Fruit fly (Drosophila melanogaster): Measurements from ENCODE around the gene nst.

The nst gene

DNA sequence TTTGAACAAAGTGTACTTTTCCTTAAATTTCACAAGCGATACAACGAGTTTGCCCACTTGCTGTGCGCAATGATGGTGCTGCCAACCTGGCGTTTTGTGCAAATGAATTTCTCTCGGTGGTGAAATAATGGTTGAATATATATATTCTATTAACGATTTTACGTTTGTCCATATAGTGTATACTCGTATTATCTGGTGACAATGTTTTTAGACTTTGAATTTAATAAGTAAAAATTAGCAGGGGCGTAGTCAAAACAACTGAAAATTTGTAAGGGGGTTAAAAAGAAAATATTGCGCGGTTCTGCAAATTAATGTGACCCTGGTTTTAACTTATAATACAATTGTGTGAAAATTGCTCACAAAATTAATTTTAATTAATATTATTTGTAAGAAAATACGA is 6.0 kb downstream of the nst start, which contains the start of the genes ver and Gcn5:
Gene ver, plus strand, starts transcription at position 47 of the 400 bp plus-strand sequence.
Gene Gcn5, minus strand, starts transcription at position 74 of the 400 bp plus-strand sequence.
- TF ChIP-seq CG12768 (GFP tag; optimal IDR thresholded peaks at IDR 0.05) (peak; percentile 99), Mnt (GFP tag; optimal IDR thresholded peaks at IDR 0.05) (peak; percentile 94), tj (GFP tag; optimal IDR thresholded peaks at IDR 0.05) (peak; percentile 94), toe (GFP tag; optimal IDR thresholded peaks at IDR 0.05) (peak; percentile 97), cnc (optimal IDR thresholded peaks at IDR 0.05) (no peak), bab1 (GFP tag; optimal IDR thresholded peaks at IDR 0.05) (peak; percentile 96), Hr96 (GFP tag; optimal IDR thresholded peaks at IDR 0.05) (peak; percentile 94), CG11617 (GFP tag; optimal IDR thresholded peaks at IDR 0.05) (peak; percentile 99), CG5204 (GFP tag; optimal IDR thresholded peaks at IDR 0.05) (peak; percentile 97), CG33017 (tag; optimal IDR thresholded peaks at IDR 0.05) (peak; percentile 98), CG14711 (tag; optimal IDR thresholded peaks at IDR 0.05) (peak; percentile 97), kay (GFP tag; ENCODE audit: borderline replicate concordance) (no peak), ovo (GFP tag; optimal IDR thresholded peaks at IDR 0.05) (peak; percentile 94), CG7045 (GFP tag; optimal IDR thresholded peaks at IDR 0.05) (peak; percentile 99), CG1620 (GFP tag; optimal IDR thresholded peaks at IDR 0.05) (peak; percentile 97), CG7101 (tag; optimal IDR thresholded peaks at IDR 0.05) (peak; percentile 99), Clk (GFP tag; optimal IDR thresholded peaks at IDR 0.05) (peak; percentile 97), pad (GFP tag; optimal IDR thresholded peaks at IDR 0.05) (peak; percentile 93), cic (GFP tag; optimal IDR thresholded peaks at IDR 0.05) (peak; percentile 90), Crg-1 (GFP tag; optimal IDR thresholded peaks at IDR 0.05) (peak; percentile 97)

- TF ChIP-seq Hr96 (GFP tag; optimal IDR thresholded peaks at IDR 0.05) (no peak), Mnt (GFP tag; optimal IDR thresholded peaks at IDR 0.05) (peak; percentile 73), CG14711 (tag; optimal IDR thresholded peaks at IDR 0.05) (no peak), cic (GFP tag; optimal IDR thresholded peaks at IDR 0.05) (peak; percentile 83)
Observed at dm6 chr3L:12519315-12519714, 10.7 kb downstream of the nst start.

- TF ChIP-seq CG12768 (GFP tag; optimal IDR thresholded peaks at IDR 0.05) = peak; percentile 57
- peak; percentile 18 for TF ChIP-seq Clk (GFP tag; optimal IDR thresholded peaks at IDR 0.05)
- no peak for TF ChIP-seq kay (GFP tag; ENCODE audit: borderline replicate concordance)
- peak; percentile 2 for TF ChIP-seq pad (GFP tag; optimal IDR thresholded peaks at IDR 0.05)
Observed at dm6 chr3L:12517443-12518209, 12.3 kb downstream of the nst start.

DNA sequence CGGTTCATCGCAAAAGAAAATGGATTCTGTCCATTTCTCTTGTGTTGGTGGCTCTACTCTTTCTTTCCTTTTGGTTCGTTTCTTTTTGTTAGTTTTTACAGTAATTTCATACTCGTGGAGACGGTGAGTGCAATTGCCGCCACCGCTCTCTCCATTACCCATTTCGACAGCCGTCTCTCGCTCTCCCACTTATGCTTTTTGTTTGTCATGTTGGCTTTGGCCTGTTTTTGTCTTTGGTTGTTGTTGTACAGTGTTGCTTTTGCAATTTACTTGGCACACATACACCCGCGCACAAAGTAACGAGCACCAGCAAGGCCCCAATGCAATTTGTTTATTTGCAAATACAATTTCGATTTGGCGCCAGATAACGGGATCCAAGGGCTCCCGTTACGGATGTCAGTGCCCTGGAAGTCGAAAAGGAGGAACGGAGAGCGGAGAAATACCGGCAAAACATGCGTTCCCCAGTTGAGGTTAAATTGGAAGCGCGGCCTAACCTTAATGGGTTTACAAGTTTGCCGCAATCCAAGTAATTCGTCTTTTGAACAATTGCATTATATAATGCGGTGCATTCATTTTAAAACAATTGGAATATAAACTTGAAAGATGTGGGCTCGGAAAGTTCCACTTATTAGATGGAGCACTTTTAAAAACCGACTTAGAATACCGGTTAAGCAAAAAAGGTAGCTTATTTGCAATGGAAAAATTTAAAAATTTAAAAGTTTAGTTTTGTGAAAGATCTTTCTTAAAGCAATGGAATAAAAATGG is 14.1 kb downstream of the nst start:
- TF ChIP-seq Hr96 (GFP tag; optimal IDR thresholded peaks at IDR 0.05) = no peak
- TF ChIP-seq CG11617 (GFP tag; optimal IDR thresholded peaks at IDR 0.05) = no peak
- TF ChIP-seq CG1620 (GFP tag; optimal IDR thresholded peaks at IDR 0.05) = no peak
- TF ChIP-seq kay (GFP tag; ENCODE audit: borderline replicate concordance) = no peak
- no peak for TF ChIP-seq CG12768 (GFP tag; optimal IDR thresholded peaks at IDR 0.05)
- TF ChIP-seq tj (GFP tag; optimal IDR thresholded peaks at IDR 0.05) = no peak
- TF ChIP-seq CG7045 (GFP tag; optimal IDR thresholded peaks at IDR 0.05) = peak; percentile 12
- TF ChIP-seq Mnt (GFP tag; optimal IDR thresholded peaks at IDR 0.05) = peak; percentile 37
- TF ChIP-seq pad (GFP tag; optimal IDR thresholded peaks at IDR 0.05) = peak; percentile 81
- peak; percentile 72 to 77 for TF ChIP-seq cnc (optimal IDR thresholded peaks at IDR 0.05)
- peak; percentile 34 for TF ChIP-seq cic (GFP tag; optimal IDR thresholded peaks at IDR 0.05)
- no peak for TF ChIP-seq CG5204 (GFP tag; optimal IDR thresholded peaks at IDR 0.05)
- TF ChIP-seq CG33017 (tag; optimal IDR thresholded peaks at IDR 0.05) = no peak
- peak; percentile 99 for TF ChIP-seq ovo (GFP tag; optimal IDR thresholded peaks at IDR 0.05)
- peak; percentile 10 for TF ChIP-seq bab1 (GFP tag; optimal IDR thresholded peaks at IDR 0.05)
- TF ChIP-seq Clk (GFP tag; optimal IDR thresholded peaks at IDR 0.05) = no peak
- TF ChIP-seq Crg-1 (GFP tag; optimal IDR thresholded peaks at IDR 0.05) = no peak
- TF ChIP-seq CG14711 (tag; optimal IDR thresholded peaks at IDR 0.05) = no peak
- no peak for TF ChIP-seq CG7101 (tag; optimal IDR thresholded peaks at IDR 0.05)
- no peak for TF ChIP-seq toe (GFP tag; optimal IDR thresholded peaks at IDR 0.05)

DNA sequence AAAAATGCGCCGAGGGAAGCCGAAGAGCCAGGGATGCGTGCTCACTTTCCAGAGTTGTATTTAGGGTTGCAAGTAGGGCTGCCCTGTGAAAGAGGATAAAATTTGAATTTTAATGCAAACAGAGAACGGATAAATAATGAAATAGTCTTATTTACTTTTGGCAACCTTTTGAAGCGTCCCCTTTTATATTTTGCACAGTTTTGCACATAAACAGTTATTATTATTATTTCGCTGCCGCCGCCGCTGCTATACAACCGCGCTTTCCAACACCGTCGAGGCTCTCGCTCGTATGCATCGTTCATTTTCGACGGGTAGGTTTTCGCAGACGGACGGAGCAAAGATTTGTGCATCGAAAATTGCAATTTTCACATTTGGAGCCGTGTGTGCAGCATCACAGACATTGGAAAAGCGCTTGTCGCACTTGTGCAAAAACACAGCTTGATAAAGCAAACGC is 15.2 kb downstream of the nst start, which contains the start of the genes sti and tral:
Gene sti, minus strand, starts transcription at position 54 of the 454 bp plus-strand sequence.
Gene tral, plus strand, starts transcription at position 298 of the 454 bp plus-strand sequence.
- peak; percentile 97 for TF ChIP-seq CG1620 (GFP tag; optimal IDR thresholded peaks at IDR 0.05)
- peak; percentile 78 for TF ChIP-seq CG33017 (tag; optimal IDR thresholded peaks at IDR 0.05)
- peak; percentile 93 for TF ChIP-seq Clk (GFP tag; optimal IDR thresholded peaks at IDR 0.05)
- no peak for TF ChIP-seq cnc (optimal IDR thresholded peaks at IDR 0.05)
- peak; percentile 94 for TF ChIP-seq ovo (GFP tag; optimal IDR thresholded peaks at IDR 0.05)
- peak; percentile 98 for TF ChIP-seq toe (GFP tag; optimal IDR thresholded peaks at IDR 0.05)
- TF ChIP-seq kay (GFP tag; ENCODE audit: borderline replicate concordance) = no peak
- peak; percentile 86 for TF ChIP-seq pad (GFP tag; optimal IDR thresholded peaks at IDR 0.05)
- TF ChIP-seq Mnt (GFP tag; optimal IDR thresholded peaks at IDR 0.05) = peak; percentile 91
- peak; percentile 91 for TF ChIP-seq bab1 (GFP tag; optimal IDR thresholded peaks at IDR 0.05)
- peak; percentile 90 for TF ChIP-seq CG7101 (tag; optimal IDR thresholded peaks at IDR 0.05)
- peak; percentile 93 for TF ChIP-seq Crg-1 (GFP tag; optimal IDR thresholded peaks at IDR 0.05)
- peak; percentile 94 for TF ChIP-seq CG12768 (GFP tag; optimal IDR thresholded peaks at IDR 0.05)
- peak; percentile 90 for TF ChIP-seq CG11617 (GFP tag; optimal IDR thresholded peaks at IDR 0.05)
- peak; percentile 100 for TF ChIP-seq CG14711 (tag; optimal IDR thresholded peaks at IDR 0.05)
- TF ChIP-seq tj (GFP tag; optimal IDR thresholded peaks at IDR 0.05) = peak; percentile 77
- peak; percentile 78 for TF ChIP-seq cic (GFP tag; optimal IDR thresholded peaks at IDR 0.05)
- peak; percentile 89 for TF ChIP-seq CG7045 (GFP tag; optimal IDR thresholded peaks at IDR 0.05)
- TF ChIP-seq Hr96 (GFP tag; optimal IDR thresholded peaks at IDR 0.05) = peak; percentile 97
- peak; percentile 97 for TF ChIP-seq CG5204 (GFP tag; optimal IDR thresholded peaks at IDR 0.05)
